Worm (Caenorhabditis elegans) whole organism, L3 larva: Measurements from ENCODE around the gene C16D9.5.

Source experiments
- ceh-82 ChIP-seq: fragments of 150-350 bp; optimal IDR thresholded peaks from 2 replicates; lab custom pipeline; 2014; ENCODE audit warnings: missing biosample characterization, missing genetic modification characterization
- daf-12 ChIP-seq: fragments of 150-350 bp; optimal IDR thresholded peaks from 2 replicates; lab custom pipeline; 2014; ENCODE audit warnings: missing biosample characterization, missing genetic modification reagents, missing genetic modification characterization
- fkh-10 ChIP-seq: sonication (generic microtip); optimal IDR thresholded peaks from 2 replicates; lab custom pipeline; 2017; ENCODE audit warnings: missing biosample characterization, missing genetic modification reagents, missing genetic modification characterization
- hmg-11 ChIP-seq: sonication (generic microtip); optimal IDR thresholded peaks from 2 replicates; lab custom pipeline; 2016; ENCODE audit warnings: missing genetic modification characterization, missing compliant biosample characterization
- lsy-12 ChIP-seq: sonication (generic microtip); optimal IDR thresholded peaks from 2 replicates; lab custom pipeline; 2016; ENCODE audit warnings: mild to moderate bottlenecking, missing genetic modification characterization, missing compliant biosample characterization
- mdl-1 ChIP-seq: fragments of 150-350 bp; optimal IDR thresholded peaks from 2 replicates; lab custom pipeline; 2014; ENCODE audit warnings: missing biosample characterization, missing genetic modification characterization
- nhr-28 ChIP-seq: fragments of 150-350 bp; optimal IDR thresholded peaks from 2 replicates; lab custom pipeline; 2014; ENCODE audit warnings: missing biosample characterization, missing genetic modification characterization
- nhr-67 ChIP-seq: fragments of 150-350 bp; optimal IDR thresholded peaks from 2 replicates; lab custom pipeline; 2014; ENCODE audit warnings: missing biosample characterization, missing genetic modification characterization
- nhr-77 ChIP-seq: fragments of 150-350 bp; optimal IDR thresholded peaks from 2 replicates; lab custom pipeline; 2014; ENCODE audit warnings: missing biosample characterization, missing genetic modification characterization
- unc-39 ChIP-seq: sonication (generic microtip); optimal IDR thresholded peaks from 4 replicates; lab custom pipeline; 2017; ENCODE audit warnings: missing biosample characterization, missing genetic modification characterization
- unc-62 ChIP-seq: fragments of 150-350 bp; sonication (generic microtip); optimal IDR thresholded peaks from 4 replicates; lab custom pipeline; 2014; ENCODE audit warnings: missing biosample characterization, missing genetic modification reagents, missing genetic modification characterization

The C16D9.5 gene

DNA sequence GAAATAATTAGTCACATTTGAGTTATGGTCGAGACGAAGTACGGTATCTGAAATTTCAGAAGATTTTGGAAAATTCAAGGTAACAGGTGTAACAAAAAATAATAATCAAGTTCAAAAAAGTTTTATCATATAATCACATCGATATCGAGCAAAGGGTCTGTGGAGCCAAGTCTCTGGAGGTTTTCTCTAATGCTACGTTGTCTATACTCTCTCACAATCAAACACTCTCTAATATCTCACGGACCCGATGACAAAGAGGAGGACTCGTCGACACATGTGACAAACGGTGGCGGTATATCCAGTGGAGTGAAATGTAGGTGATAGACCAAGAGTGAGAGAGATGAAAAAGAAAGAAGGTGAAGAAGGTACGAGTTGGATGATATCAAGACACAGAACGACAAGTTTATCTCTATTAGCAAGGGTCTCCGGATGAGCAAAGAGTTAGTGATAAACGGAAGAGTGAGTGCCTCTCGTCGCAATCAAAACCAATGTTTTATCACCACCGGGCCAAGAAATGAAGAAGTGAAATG lies 49.4 kb downstream of the C16D9.5 start, which contains the start of gene F20D6.10:
F20D6.10 (minus strand) TSS at position 51 of the 530 bp plus-strand sequence.
- TF ChIP-seq unc-62 (GFP tag; lab: Kevin White, UChicago) (no peak), ceh-82 (tag; lab: Kevin White, UChicago) (no peak), fkh-10 (GFP tag; lab: Kevin White, UChicago) (no peak), unc-39 (tag; lab: Kevin White, UChicago) (no peak), lsy-12 (tag; lab: Kevin White, UChicago) (no peak), hmg-11 (tag; lab: Kevin White, UChicago) (no peak), daf-12 (tag; lab: Kevin White, UChicago) (no peak), nhr-28 (tag; lab: Kevin White, UChicago) (no peak), nhr-77 (no peak), nhr-67 (no peak), mdl-1 (tag; lab: Kevin White, UChicago) (no peak)
